Fruit fly (Drosophila melanogaster) whole organism, embryonic: ENCODE data around the gene Rad9.

Experiments
- ATbp ChIP-seq: fragments of 200-800 bp; sonication (Bioruptor generic); optimal IDR thresholded peaks from 2 replicates; lab custom pipeline; 2017; ENCODE audit warnings: missing biosample characterization, mild to moderate bottlenecking, missing genetic modification characterization, missing genetic modification reagents
- Awh ChIP-seq: fragments of 200-800 bp; sonication (Bioruptor generic); IDR thresholded peaks from 2 replicates; pipeline ENCODE4, ENCODE4 v1.3.6; 2022; ENCODE audit warnings: missing biosample characterization, missing genetic modification characterization
- B-H1 ChIP-seq: fragments of 200-800 bp; sonication (Bioruptor generic); IDR thresholded peaks from 3 replicates; pipeline ENCODE4 v1.3.6; 2022; ENCODE audit warnings: missing biosample characterization, missing genetic modification characterization
- CG1024 ChIP-seq: fragments of 200-800 bp; sonication (Bioruptor generic); IDR thresholded peaks from 2 replicates; pipeline ENCODE4 v1.3.6; 2022; ENCODE audit warnings: missing biosample characterization, missing genetic modification characterization
- CG10565 ChIP-seq: fragments of 200-800 bp; sonication (Bioruptor generic); optimal IDR thresholded peaks from 3 replicates; lab custom pipeline; 2016; ENCODE audit warnings: missing biosample characterization, mild to moderate bottlenecking, missing genetic modification characterization
- CG13287 ChIP-seq: fragments of 200-800 bp; sonication (Bioruptor generic); IDR thresholded peaks from 2 replicates; pipeline ENCODE4 v1.3.6; 2022; ENCODE audit warnings: missing biosample characterization, missing genetic modification characterization; ENCODE audit not compliant: partially characterized antibody
- CG15696 ChIP-seq: fragments of 200-800 bp; sonication (Bioruptor generic); optimal IDR thresholded peaks from 2 replicates; lab custom pipeline; 2019; ENCODE audit warnings: missing biosample characterization, mild to moderate bottlenecking, missing genetic modification characterization, moderate library complexity
- CG16815 ChIP-seq: fragments of 200-800 bp; sonication (Bioruptor generic); optimal IDR thresholded peaks from 3 replicates; lab custom pipeline; 2017; ENCODE audit warnings: missing biosample characterization, mild to moderate bottlenecking, missing genetic modification characterization
- CG17612 ChIP-seq: fragments of 200-800 bp; sonication (Bioruptor generic); IDR thresholded peaks from 2 replicates; pipeline ENCODE4 v1.3.6; 2022; ENCODE audit warnings: missing biosample characterization, missing genetic modification characterization
- CG1792 ChIP-seq: fragments of 200-800 bp; sonication (Bioruptor generic); optimal IDR thresholded peaks from 2 replicates; lab custom pipeline; 2016; ENCODE audit warnings: missing biosample characterization, missing genetic modification characterization
- CG18011 ChIP-seq: fragments of 200-800 bp; sonication (Bioruptor generic); optimal IDR thresholded peaks from 2 replicates; lab custom pipeline; 2017; ENCODE audit warnings: missing biosample characterization, missing genetic modification characterization, mild to moderate bottlenecking, moderate library complexity, missing genotype
- CG1832 ChIP-seq: fragments of 200-800 bp; sonication (Bioruptor generic); optimal IDR thresholded peaks from 2 replicates; lab custom pipeline; 2017; ENCODE audit warnings: missing biosample characterization, mild to moderate bottlenecking, missing genetic modification characterization, inconsistent platforms
- CG18599 ChIP-seq: fragments of 200-800 bp; sonication (Bioruptor generic); optimal IDR thresholded peaks from 3 replicates; lab custom pipeline; 2017; ENCODE audit warnings: missing biosample characterization, missing genetic modification characterization, mild to moderate bottlenecking, moderate library complexity, missing genetic modification reagents
- CG2889 ChIP-seq: fragments of 200-800 bp; sonication (Bioruptor generic); IDR thresholded peaks from 3 replicates; pipeline ENCODE4 v1.3.6; 2022; ENCODE audit warnings: missing biosample characterization, missing genetic modification characterization
- CG30431 ChIP-seq: fragments of 200-800 bp; sonication (Bioruptor generic); optimal IDR thresholded peaks from 2 replicates; lab custom pipeline; 2017; ENCODE audit warnings: missing biosample characterization, missing genetic modification characterization
- CG31365 ChIP-seq: fragments of 200-800 bp; sonication (Bioruptor generic); optimal IDR thresholded peaks from 2 replicates; lab custom pipeline; 2018; ENCODE audit warnings: missing biosample characterization, mild to moderate bottlenecking, missing genetic modification characterization
- CG31441 ChIP-seq: fragments of 200-800 bp; sonication (Bioruptor generic); IDR thresholded peaks from 2 replicates; pipeline ENCODE4 v1.3.6; 2022; ENCODE audit warnings: missing biosample characterization, missing genetic modification characterization
- CG4328 ChIP-seq: fragments of 200-800 bp; sonication (Bioruptor generic); optimal IDR thresholded peaks from 3 replicates; lab custom pipeline; 2017; ENCODE audit warnings: missing biosample characterization, missing genetic modification reagents, missing genetic modification characterization
- CG6813 ChIP-seq: fragments of 200-800 bp; sonication (Bioruptor generic); optimal IDR thresholded peaks from 2 replicates; lab custom pipeline; 2017; ENCODE audit warnings: missing biosample characterization, missing genetic modification characterization, mild to moderate bottlenecking, moderate library complexity, missing genetic modification reagents
- CG7745 ChIP-seq: fragments of 200-800 bp; sonication (Bioruptor generic); optimal IDR thresholded peaks from 2 replicates; lab custom pipeline; 2018; ENCODE audit warnings: missing biosample characterization, mild to moderate bottlenecking, missing genetic modification characterization, moderate library complexity
- CG9932 ChIP-seq: fragments of 200-800 bp; sonication (Bioruptor generic); IDR thresholded peaks from 2 replicates; pipeline ENCODE4 v1.3.6; 2022; ENCODE audit warnings: missing biosample characterization, missing genetic modification characterization
- CTCF ChIP-seq: fragments of 200-800 bp; sonication (Bioruptor generic); optimal IDR thresholded peaks from 2 replicates; lab custom pipeline; 2017; ENCODE audit warnings: missing biosample characterization, mild to moderate bottlenecking, missing genetic modification characterization, moderate library complexity
- D19B ChIP-seq: fragments of 200-800 bp; sonication (Bioruptor generic); optimal IDR thresholded peaks from 2 replicates; lab custom pipeline; 2017; ENCODE audit warnings: missing biosample characterization, mild to moderate bottlenecking, missing genetic modification characterization
- Dip3 ChIP-seq: fragments of 200-800 bp; sonication (Bioruptor generic); optimal IDR thresholded peaks from 3 replicates; lab custom pipeline; 2016; ENCODE audit warnings: missing biosample characterization, missing genetic modification characterization
- Elba2 ChIP-seq: fragments of 200-800 bp; sonication (Bioruptor generic); optimal IDR thresholded peaks from 3 replicates; lab custom pipeline; 2016; ENCODE audit warnings: missing biosample characterization, missing genetic modification characterization
- Hmx ChIP-seq: fragments of 200-800 bp; sonication (Bioruptor generic); optimal IDR thresholded peaks from 2 replicates; lab custom pipeline; 2016; ENCODE audit warnings: missing biosample characterization, missing genetic modification characterization
- Hsf ChIP-seq: fragments of 200-800 bp; sonication (Bioruptor generic); optimal IDR thresholded peaks from 3 replicates; lab custom pipeline; 2016; ENCODE audit warnings: missing biosample characterization, missing genetic modification characterization
- MBD-R2 ChIP-seq: fragments of 200-800 bp; sonication (Bioruptor generic); IDR thresholded peaks from 2 replicates; pipeline ENCODE4 v1.3.6; 2022; ENCODE audit warnings: missing biosample characterization, missing genetic modification characterization
- Mrtf ChIP-seq: fragments of 200-800 bp; sonication (Bioruptor generic); IDR thresholded peaks from 3 replicates; pipeline ENCODE4 v1.3.6; 2022; ENCODE audit warnings: missing biosample characterization, missing genetic modification characterization
- Neu2 ChIP-seq: fragments of 200-800 bp; sonication (Bioruptor generic); optimal IDR thresholded peaks from 3 replicates; lab custom pipeline; 2016; ENCODE audit warnings: missing biosample characterization, missing genetic modification characterization, borderline replicate concordance
- Opbp ChIP-seq: fragments of 200-800 bp; sonication (Bioruptor generic); IDR thresholded peaks from 3 replicates; pipeline ENCODE4 v1.3.6; 2022; ENCODE audit warnings: missing biosample characterization, missing genetic modification characterization; ENCODE audit not compliant: partially characterized antibody
- Optix ChIP-seq: fragments of 200-800 bp; sonication (Bioruptor generic); IDR thresholded peaks from 3 replicates; pipeline ENCODE4 v1.3.6; 2022; ENCODE audit warnings: missing biosample characterization, missing genetic modification characterization
- amos ChIP-seq: fragments of 200-800 bp; sonication (Bioruptor generic); IDR thresholded peaks from 2 replicates; pipeline ENCODE4 v1.3.6; 2022; ENCODE audit warnings: missing biosample characterization, missing genetic modification characterization; ENCODE audit not compliant: partially characterized antibody
- bcd ChIP-seq: fragments of 200-800 bp; sonication (Bioruptor generic); optimal IDR thresholded peaks from 2 replicates; lab custom pipeline; 2017; ENCODE audit warnings: missing biosample characterization, mild to moderate bottlenecking, missing genetic modification characterization
- bigmax ChIP-seq: fragments of 200-800 bp; sonication (Bioruptor generic); optimal IDR thresholded peaks from 2 replicates; lab custom pipeline; 2018; ENCODE audit warnings: missing biosample characterization, mild to moderate bottlenecking, missing genetic modification characterization
- cg ChIP-seq: fragments of 200-800 bp; sonication (Bioruptor generic); optimal IDR thresholded peaks from 3 replicates; lab custom pipeline; 2019; ENCODE audit warnings: missing biosample characterization, mild to moderate bottlenecking, missing genetic modification characterization, moderate library complexity
- corto ChIP-seq: fragments of 200-800 bp; sonication (Bioruptor generic); optimal IDR thresholded peaks from 2 replicates; lab custom pipeline; 2016; ENCODE audit warnings: missing biosample characterization, mild to moderate bottlenecking, missing genetic modification characterization, moderate library complexity
- en ChIP-seq: fragments of 200-800 bp; sonication (Bioruptor generic); optimal IDR thresholded peaks from 2 replicates; lab custom pipeline; 2016; ENCODE audit warnings: missing biosample characterization, missing genetic modification characterization
- exex ChIP-seq: fragments of 200-800 bp; sonication (Bioruptor generic); optimal IDR thresholded peaks from 4 replicates; lab custom pipeline; 2018; ENCODE audit warnings: missing biosample characterization, mild to moderate bottlenecking, missing genetic modification characterization, moderate library complexity
- fd3F ChIP-seq: fragments of 200-800 bp; sonication (Bioruptor generic); optimal IDR thresholded peaks from 2 replicates; lab custom pipeline; 2018; ENCODE audit warnings: missing biosample characterization, mild to moderate bottlenecking, missing genetic modification characterization, moderate library complexity
- ham ChIP-seq: fragments of 200-800 bp; sonication (Bioruptor generic); IDR thresholded peaks from 2 replicates; pipeline ENCODE4 v1.3.6; 2022; ENCODE audit warnings: missing biosample characterization, missing genetic modification characterization
- hth ChIP-seq: fragments of >200 bp; optimal IDR thresholded peaks from 2 replicates; lab custom pipeline; 2017; ENCODE audit warnings: inconsistent platforms
- maf-S ChIP-seq: fragments of 200-800 bp; sonication (Bioruptor generic); optimal IDR thresholded peaks from 2 replicates; lab custom pipeline; 2016; ENCODE audit warnings: missing biosample characterization, missing genetic modification characterization
- pho ChIP-seq: fragments of 200-800 bp; sonication (Bioruptor generic); optimal IDR thresholded peaks from 2 replicates; lab custom pipeline; 2016; ENCODE audit warnings: missing biosample characterization, missing genetic modification characterization
- psq ChIP-seq: fragments of 200-800 bp; sonication (Bioruptor generic); optimal IDR thresholded peaks from 2 replicates; lab custom pipeline; 2017; ENCODE audit warnings: missing biosample characterization, missing genetic modification characterization
- pum ChIP-seq: fragments of 200-800 bp; sonication (Bioruptor generic); optimal IDR thresholded peaks from 2 replicates; lab custom pipeline; 2016; ENCODE audit warnings: missing biosample characterization, missing genetic modification characterization
- rib ChIP-seq: fragments of 200-800 bp; sonication (Bioruptor generic); IDR thresholded peaks from 2 replicates; pipeline ENCODE4 v1.3.6; 2022; ENCODE audit warnings: missing biosample characterization, missing genetic modification characterization
- sima ChIP-seq: fragments of 200-800 bp; sonication (Bioruptor generic); optimal IDR thresholded peaks from 2 replicates; lab custom pipeline; 2016; ENCODE audit warnings: missing biosample characterization, missing genetic modification characterization
- tx ChIP-seq: fragments of 200-800 bp; sonication (Bioruptor generic); optimal IDR thresholded peaks from 2 replicates; lab custom pipeline; 2016; ENCODE audit warnings: missing biosample characterization, missing genetic modification characterization

Rad9 gene

DNA sequence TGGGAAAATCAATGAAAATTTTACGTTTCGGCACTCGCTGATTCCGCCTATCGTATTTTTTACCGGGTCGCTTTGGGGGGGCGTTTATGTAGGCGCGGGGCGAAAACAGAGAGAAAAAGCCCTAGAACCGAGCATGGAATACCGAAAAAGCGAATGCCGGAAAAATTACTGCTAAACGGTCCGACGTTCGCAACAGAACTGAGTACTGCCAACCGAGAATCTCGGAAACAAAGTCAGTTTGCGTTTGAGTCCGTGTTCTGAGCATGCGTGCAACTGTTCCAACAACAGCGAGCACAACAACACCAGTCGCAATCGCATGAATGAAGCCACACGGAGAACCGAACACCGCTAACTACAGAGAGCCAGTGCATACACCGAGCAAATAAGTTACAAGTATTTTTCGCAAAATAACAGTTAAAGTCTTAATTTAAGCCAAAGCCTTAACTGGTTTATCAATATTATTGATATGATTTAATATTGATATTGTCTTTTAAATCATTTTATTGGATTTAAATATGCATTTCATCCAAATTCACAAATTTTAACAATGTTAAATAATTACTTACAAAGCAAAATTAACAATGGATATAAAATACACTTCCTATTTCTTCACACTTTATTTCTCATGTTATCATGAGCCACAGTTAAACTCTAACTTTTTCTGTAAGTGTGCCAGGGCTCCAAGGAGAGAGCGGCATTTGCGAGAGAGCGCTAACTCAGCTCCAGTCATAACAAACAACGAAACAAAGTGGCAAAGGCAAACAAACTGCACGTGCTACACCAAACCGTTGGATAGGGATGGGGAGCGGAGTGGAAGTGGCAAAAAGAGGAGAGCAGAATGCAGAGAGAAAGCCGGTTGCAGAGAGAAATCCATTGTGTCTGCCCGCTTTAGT is 18.2 kb upstream of the Rad9 start, which contains the start of gene CG3961 (continued):
- TF ChIP-seq corto (GFP tag; lab: Kevin White, UChicago) (peak; percentile 87), CG9932 (GFP tag; lab: Robert Waterston, UW) (peak; percentile 72), CG7745 (tag; lab: Kevin White, UChicago) (no peak), CG18011 (GFP tag; lab: Kevin White, UChicago) (peak; percentile 82), CG31365 (tag; lab: Kevin White, UChicago) (peak; percentile 46), sima (GFP tag; lab: Kevin White, UChicago) (peak; percentile 30), hth (lab: Kevin White, UChicago) (no peak), CG17612 (GFP tag; lab: Robert Waterston, UW) (no peak), MBD-R2 (GFP tag; lab: Robert Waterston, UW) (peak; percentile 44; the same call in 1 of the 2 replicates), pho (GFP tag; lab: Kevin White, UChicago) (peak; percentile 87), exex (peak; percentile 76), CG1792 (GFP tag; lab: Kevin White, UChicago) (peak; percentile 63), CG2889 (GFP tag; lab: Robert Waterston, UW) (peak; percentile 72; the same call in 2 of the 3 replicates), maf-S (GFP tag; lab: Kevin White, UChicago) (peak; percentile 79), CG1024 (GFP tag; lab: Robert Waterston, UW) (peak; percentile 79), en (GFP tag; lab: Kevin White, UChicago) (peak; percentile 34), bcd (GFP tag; lab: Kevin White, UChicago) (peak; percentile 97), B-H1 (peak; percentile 83; the same call in 2 of the 3 replicates), cg (GFP tag; lab: Kevin White, UChicago) (no peak), Hsf (GFP tag; lab: Kevin White, UChicago) (peak; percentile 96), tx (GFP tag; lab: Kevin White, UChicago) (peak; percentile 59), ham (GFP tag; lab: Robert Waterston, UW) (0 out of 2 replicates have a peak, but pooled peaks have one; percentile 36), psq (GFP tag; lab: Kevin White, UChicago) (peak; percentile 89), amos (GFP tag; lab: Robert Waterston, UW) (no peak; the same call in 1 of the 2 replicates), Opbp (GFP tag; lab: Robert Waterston, UW) (no peak), Elba2 (GFP tag; lab: Kevin White, UChicago) (no peak), ATbp (GFP tag; lab: Kevin White, UChicago) (peak; percentile 96), Neu2 (GFP tag; lab: Kevin White, UChicago) (no peak), bigmax (GFP tag; lab: Kevin White, UChicago) (no peak), CG1832 (no peak), CG6813 (GFP tag; lab: Kevin White, UChicago) (peak; percentile 96), D19B (peak; percentile 84), Awh (GFP tag; lab: Robert Waterston, UW) (peak; percentile 90; the same call in 1 of the 2 replicates), rib (GFP tag; lab: Robert Waterston, UW) (no peak), CG30431 (GFP tag; lab: Kevin White, UChicago) (peak; percentile 94), pum (GFP tag; lab: Kevin White, UChicago) (peak; percentile 87), Mrtf (GFP tag; lab: Robert Waterston, UW) (peak; percentile 84; the same call in 1 of the 3 replicates), CG10565 (GFP tag; lab: Kevin White, UChicago) (peak; percentile 71), Dip3 (GFP tag; lab: Kevin White, UChicago) (peak; percentile 63), CG15696 (tag; lab: Kevin White, UChicago) (peak; percentile 94), CG31441 (GFP tag; lab: Robert Waterston, UW) (peak; percentile 99), Hmx (GFP tag; lab: Kevin White, UChicago) (peak; percentile 77), CG16815 (GFP tag; lab: Kevin White, UChicago) (peak; percentile 97), Optix (no peak), CTCF (GFP tag; lab: Kevin White, UChicago) (peak; percentile 72), fd3F (GFP tag; lab: Kevin White, UChicago) (peak; percentile 93), CG13287 (no peak; the same call in 1 of the 2 replicates), CG18599 (GFP tag; lab: Kevin White, UChicago) (peak; percentile 93), CG4328 (GFP tag; lab: Kevin White, UChicago) (peak; percentile 96)
